Fruit fly (Drosophila melanogaster) whole organism, adult: Measurements from ENCODE around the gene M1BP.

Experiments used
- CG11617 ChIP-seq: fragments of 200-800 bp; sonication (Bioruptor generic); optimal IDR thresholded peaks from 2 replicates; lab custom pipeline; 2017; ENCODE audit warnings: mild to moderate bottlenecking, missing biosample characterization, missing genetic modification reagents, missing genetic modification characterization
- CG12768 ChIP-seq: fragments of 200-800 bp; sonication (Bioruptor generic); optimal IDR thresholded peaks from 2 replicates; lab custom pipeline; 2017; ENCODE audit warnings: missing biosample characterization, missing genetic modification characterization, mild to moderate bottlenecking, moderate library complexity, missing genetic modification reagents
- CG14711 ChIP-seq: fragments of 200-800 bp; sonication (Bioruptor generic); optimal IDR thresholded peaks from 2 replicates; lab custom pipeline; 2018; ENCODE audit warnings: missing biosample characterization, mild to moderate bottlenecking, missing genetic modification characterization, moderate library complexity
- CG1620 ChIP-seq: fragments of 200-800 bp; sonication (Bioruptor generic); optimal IDR thresholded peaks from 2 replicates; lab custom pipeline; 2016; ENCODE audit warnings: missing biosample characterization, missing genetic modification characterization
- CG33017 ChIP-seq: fragments of 200-800 bp; sonication (Bioruptor generic); optimal IDR thresholded peaks from 2 replicates; lab custom pipeline; 2018; ENCODE audit warnings: missing biosample characterization, mild to moderate bottlenecking, missing genetic modification characterization, moderate library complexity
- CG5204 ChIP-seq: fragments of 200-800 bp; sonication (Bioruptor generic); optimal IDR thresholded peaks from 2 replicates; lab custom pipeline; 2016; ENCODE audit warnings: missing biosample characterization, missing genetic modification characterization
- CG7045 ChIP-seq: fragments of 200-800 bp; sonication (Bioruptor generic); optimal IDR thresholded peaks from 2 replicates; lab custom pipeline; 2017; ENCODE audit warnings: missing biosample characterization, mild to moderate bottlenecking, missing genetic modification characterization
- CG7101 ChIP-seq: fragments of 200-800 bp; sonication (Bioruptor generic); optimal IDR thresholded peaks from 2 replicates; lab custom pipeline; 2018; ENCODE audit warnings: missing biosample characterization, mild to moderate bottlenecking, missing genetic modification characterization, moderate library complexity
- Clk ChIP-seq: fragments of 200-800 bp; sonication (Bioruptor generic); optimal IDR thresholded peaks from 2 replicates; lab custom pipeline; 2017; ENCODE audit warnings: missing biosample characterization, missing genetic modification characterization
- Crg-1 ChIP-seq: fragments of 200-800 bp; sonication (Bioruptor generic); optimal IDR thresholded peaks from 2 replicates; lab custom pipeline; 2016; ENCODE audit warnings: missing biosample characterization, missing genetic modification characterization
- Hr96 ChIP-seq: fragments of 200-800 bp; sonication (Bioruptor generic); optimal IDR thresholded peaks from 2 replicates; lab custom pipeline; 2016; ENCODE audit warnings: missing biosample characterization, missing genetic modification characterization
- Mnt ChIP-seq: fragments of 200-800 bp; sonication (Bioruptor generic); optimal IDR thresholded peaks from 2 replicates; lab custom pipeline; 2016; ENCODE audit warnings: missing biosample characterization, mild to moderate bottlenecking, missing genetic modification characterization
- bab1 ChIP-seq: fragments of 200-800 bp; sonication (Bioruptor generic); optimal IDR thresholded peaks from 3 replicates; lab custom pipeline; 2019; ENCODE audit warnings: missing biosample characterization, mild to moderate bottlenecking, missing genetic modification characterization, moderate library complexity
- cic ChIP-seq: fragments of 200-800 bp; sonication (Bioruptor generic); optimal IDR thresholded peaks from 2 replicates; lab custom pipeline; 2017; ENCODE audit warnings: missing biosample characterization, mild to moderate bottlenecking, missing genetic modification characterization, moderate library complexity
- cnc ChIP-seq, 2 experiments: fragments of >200 bp; optimal IDR thresholded peaks; 2 replicates each; lab custom pipeline; 2017
- kay ChIP-seq: fragments of 200-800 bp; sonication (Bioruptor generic); peaks from one replicate; lab custom pipeline; 2016; ENCODE audit warnings: missing biosample characterization, missing genetic modification characterization, borderline replicate concordance
- ovo ChIP-seq: fragments of 200-800 bp; sonication (Bioruptor generic); optimal IDR thresholded peaks from 2 replicates; lab custom pipeline; 2016; ENCODE audit warnings: missing biosample characterization, missing genetic modification characterization
- pad ChIP-seq: fragments of 200-800 bp; sonication (Bioruptor generic); optimal IDR thresholded peaks from 3 replicates; lab custom pipeline; 2017; ENCODE audit warnings: missing biosample characterization, missing genetic modification characterization, mild to moderate bottlenecking, moderate library complexity, missing genetic modification reagents
- tj ChIP-seq: fragments of 200-800 bp; sonication (Bioruptor generic); optimal IDR thresholded peaks from 3 replicates; lab custom pipeline; 2017; ENCODE audit warnings: missing biosample characterization, mild to moderate bottlenecking, missing genetic modification characterization, moderate library complexity
- toe ChIP-seq: fragments of 200-800 bp; sonication (Bioruptor generic); optimal IDR thresholded peaks from 2 replicates; lab custom pipeline; 2016; ENCODE audit warnings: missing biosample characterization, missing genetic modification characterization

The M1BP gene

DNA sequence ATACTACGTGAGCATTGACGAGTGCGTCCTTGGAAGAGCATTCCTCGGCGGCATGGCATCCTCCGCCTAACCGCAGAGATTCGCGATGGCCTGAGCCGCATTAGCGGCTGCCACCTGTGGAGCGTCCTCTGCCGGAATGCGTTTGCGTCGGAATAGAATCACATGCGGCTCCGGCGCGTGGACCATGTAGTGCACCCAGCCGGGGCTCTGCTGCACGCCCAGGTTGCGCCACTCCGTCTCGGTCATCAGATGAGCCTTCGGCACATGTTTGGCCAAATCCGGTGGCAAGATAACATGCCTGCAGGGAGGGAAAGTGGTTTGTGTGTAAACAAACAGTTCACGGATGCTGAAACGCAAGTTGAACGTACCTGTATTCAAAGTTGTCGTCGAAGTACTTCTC is 16.1 kb downstream of the M1BP start:
- TF ChIP-seq bab1 (no peak), CG7101 (no peak), toe (GFP tag; lab: Kevin White, UChicago) (no peak), ovo (GFP tag; lab: Kevin White, UChicago) (no peak), Mnt (GFP tag; lab: Kevin White, UChicago) (no peak), cnc (optimal IDR thresholded peaks at IDR 0.05; lab: Kevin White, UChicago) (no peak), Hr96 (GFP tag; lab: Kevin White, UChicago) (no peak), CG14711 (no peak), CG33017 (no peak), cic (GFP tag; lab: Kevin White, UChicago) (no peak), CG12768 (no peak), CG5204 (no peak), pad (no peak), CG11617 (GFP tag; lab: Kevin White, UChicago) (no peak), Clk (no peak), kay (no peak), CG1620 (GFP tag; lab: Kevin White, UChicago) (no peak), tj (no peak), Crg-1 (GFP tag; lab: Kevin White, UChicago) (no peak), CG7045 (GFP tag; lab: Kevin White, UChicago) (no peak)

dm6 chr3R:8712722-8713131 is 18.8 kb downstream of the M1BP start, which contains the start of gene CG8112:
TSS of gene CG8112 (plus strand) at chr3R:8712933.
- TF ChIP-seq Crg-1 (GFP tag; lab: Kevin White, UChicago) = no peak
- TF ChIP-seq CG12768 = peak; percentile 45
- TF ChIP-seq toe (GFP tag; lab: Kevin White, UChicago) = no peak
- TF ChIP-seq kay = peak; percentile 76
- no peak for TF ChIP-seq cic (GFP tag; lab: Kevin White, UChicago)
- peak; percentile 73 for TF ChIP-seq CG14711
- peak; percentile 87 for TF ChIP-seq CG11617 (GFP tag; lab: Kevin White, UChicago)
- no peak for TF ChIP-seq CG1620 (GFP tag; lab: Kevin White, UChicago)
- TF ChIP-seq tj = peak; percentile 83
- no peak for TF ChIP-seq Mnt (GFP tag; lab: Kevin White, UChicago)
- TF ChIP-seq ovo (GFP tag; lab: Kevin White, UChicago) = peak; percentile 73
- TF ChIP-seq CG5204 = no peak
- no peak for TF ChIP-seq Hr96 (GFP tag; lab: Kevin White, UChicago)
- no peak for TF ChIP-seq cnc (optimal IDR thresholded peaks at IDR 0.05; lab: Kevin White, UChicago)
- peak; percentile 58 for TF ChIP-seq CG7045 (GFP tag; lab: Kevin White, UChicago)
- peak; percentile 78 for TF ChIP-seq CG7101
- no peak for TF ChIP-seq Clk
- peak; percentile 69 for TF ChIP-seq CG33017
- peak; percentile 56 for TF ChIP-seq pad
- peak; percentile 16 for TF ChIP-seq bab1

DNA sequence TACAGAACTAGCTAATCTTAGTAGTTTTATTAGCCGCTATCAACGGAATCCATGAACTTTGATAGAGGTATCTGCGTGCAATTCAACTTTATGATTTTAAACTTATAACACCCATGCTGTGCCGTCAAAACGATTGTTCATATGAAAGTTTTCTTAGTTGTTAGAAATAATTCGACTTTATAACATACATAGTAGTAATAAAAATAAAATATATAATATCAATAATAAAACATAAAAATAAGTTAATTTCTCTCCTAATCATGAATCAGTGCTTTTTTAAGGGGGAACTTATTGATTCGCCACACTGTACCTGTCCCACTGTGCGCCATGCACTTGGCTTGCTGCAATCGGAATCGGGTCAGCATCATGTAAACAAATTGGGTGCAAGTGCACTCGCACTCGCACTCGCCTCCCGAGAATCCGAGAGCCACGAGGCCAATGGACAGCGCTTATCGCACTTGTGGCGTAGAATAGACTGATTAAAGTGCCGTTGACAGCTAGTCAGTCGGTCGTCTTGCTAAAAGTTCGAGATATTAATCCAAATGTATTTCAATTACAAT is 19.5 kb downstream of the M1BP start:
- no peak for TF ChIP-seq Crg-1 (GFP tag; lab: Kevin White, UChicago)
- TF ChIP-seq cnc (optimal IDR thresholded peaks at IDR 0.05; lab: Kevin White, UChicago) = no peak
- no peak for TF ChIP-seq toe (GFP tag; lab: Kevin White, UChicago)
- peak; percentile 87 for TF ChIP-seq Mnt (GFP tag; lab: Kevin White, UChicago)
- no peak for TF ChIP-seq CG7045 (GFP tag; lab: Kevin White, UChicago)
- peak; percentile 1 for TF ChIP-seq CG5204
- no peak for TF ChIP-seq pad
- TF ChIP-seq kay = no peak
- no peak for TF ChIP-seq CG1620 (GFP tag; lab: Kevin White, UChicago)
- peak; percentile 60 for TF ChIP-seq CG7101
- TF ChIP-seq cic (GFP tag; lab: Kevin White, UChicago) = peak; percentile 76
- peak; percentile 25 for TF ChIP-seq bab1
- TF ChIP-seq Hr96 (GFP tag; lab: Kevin White, UChicago) = peak; percentile 83
- peak; percentile 11 for TF ChIP-seq ovo (GFP tag; lab: Kevin White, UChicago)
- no peak for TF ChIP-seq CG11617 (GFP tag; lab: Kevin White, UChicago)
- no peak for TF ChIP-seq CG14711
- TF ChIP-seq tj = no peak
- no peak for TF ChIP-seq CG33017
- peak; percentile 30 for TF ChIP-seq Clk
- TF ChIP-seq CG12768 = peak; percentile 21

dm6 chr3R:8707166-8707565 is 24.3 kb downstream of the M1BP start:
- TF ChIP-seq Crg-1 (GFP tag; lab: Kevin White, UChicago) (no peak), bab1 (no peak), ovo (GFP tag; lab: Kevin White, UChicago) (no peak), CG5204 (no peak), CG11617 (GFP tag; lab: Kevin White, UChicago) (no peak), cic (GFP tag; lab: Kevin White, UChicago) (no peak), kay (no peak), CG7101 (no peak), Hr96 (GFP tag; lab: Kevin White, UChicago) (no peak), tj (no peak), cnc (optimal IDR thresholded peaks at IDR 0.05; lab: Kevin White, UChicago) (no peak)

- TF ChIP-seq CG5204 (no peak), CG33017 (no peak), bab1 (no peak), kay (no peak)
Measured at dm6 chr3R:8705323-8706097, 26.0 kb downstream of the M1BP start.

DNA sequence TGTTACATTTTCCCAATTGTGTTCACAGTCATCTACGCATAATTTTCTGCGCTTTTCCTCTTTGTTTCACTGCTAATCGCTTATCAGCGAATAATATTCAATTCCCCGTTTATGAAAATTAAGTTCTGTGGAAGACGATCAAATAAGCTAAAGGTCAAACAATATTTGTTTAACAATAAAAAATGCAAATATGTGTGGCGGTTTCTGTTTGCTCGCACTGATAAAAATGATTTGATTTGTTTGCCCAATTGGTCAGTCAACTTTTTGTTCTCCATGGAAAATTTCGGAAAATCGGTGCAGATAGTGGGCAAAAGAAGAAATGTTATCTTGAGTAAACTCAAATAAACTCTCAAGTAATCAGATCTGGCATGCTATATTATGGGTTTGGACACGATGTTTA is 26.8 kb downstream of the M1BP start:
- TF ChIP-seq CG7101 = no peak
- no peak for TF ChIP-seq Hr96 (GFP tag; lab: Kevin White, UChicago)
- no peak for TF ChIP-seq Crg-1 (GFP tag; lab: Kevin White, UChicago)
- no peak for TF ChIP-seq CG33017
- no peak for TF ChIP-seq cic (GFP tag; lab: Kevin White, UChicago)
- TF ChIP-seq Mnt (GFP tag; lab: Kevin White, UChicago) = no peak
- TF ChIP-seq cnc (optimal IDR thresholded peaks at IDR 0.05; lab: Kevin White, UChicago) = no peak
- no peak for TF ChIP-seq CG12768
- TF ChIP-seq CG7045 (GFP tag; lab: Kevin White, UChicago) = no peak
- no peak for TF ChIP-seq ovo (GFP tag; lab: Kevin White, UChicago)
- TF ChIP-seq CG14711 = no peak
- no peak for TF ChIP-seq CG1620 (GFP tag; lab: Kevin White, UChicago)
- no peak for TF ChIP-seq toe (GFP tag; lab: Kevin White, UChicago)
- TF ChIP-seq kay = no peak
- no peak for TF ChIP-seq tj
- no peak for TF ChIP-seq bab1
- TF ChIP-seq Clk = no peak
- TF ChIP-seq CG11617 (GFP tag; lab: Kevin White, UChicago) = no peak
- TF ChIP-seq CG5204 = no peak
- TF ChIP-seq pad = no peak
